Worm (Caenorhabditis elegans): ENCODE results near the gene mrpl-21.

Gene mrpl-21

ce11 chrIII:4237660-4238059, 5.7 kb downstream of the mrpl-21 start:
- TF ChIP-seq snpc-4 (tag; optimal IDR thresholded peaks at IDR 0.05) = no peak
- TF ChIP-seq bed-3 (GFP tag; optimal IDR thresholded peaks at IDR 0.05) = no peak
- no peak for TF ChIP-seq unc-39 (tag; optimal IDR thresholded peaks at IDR 0.05)
- peak; percentile 37 for TF ChIP-seq sptf-1 (tag; optimal IDR thresholded peaks at IDR 0.05)
- TF ChIP-seq nhr-2 (tag; optimal IDR thresholded peaks at IDR 0.05) = no peak
- peak; percentile 57 for TF ChIP-seq elt-1 (tag; optimal IDR thresholded peaks at IDR 0.05; ENCODE audit: borderline replicate concordance, insufficient read depth)
- no peak for TF ChIP-seq ceh-83 (GFP tag; optimal IDR thresholded peaks at IDR 0.05)
- TF ChIP-seq tbx-8 (GFP tag; optimal IDR thresholded peaks at IDR 0.05) = no peak
- TF ChIP-seq ces-1 (GFP tag; optimal IDR thresholded peaks at IDR 0.05) = peak; percentile 59
- TF ChIP-seq mls-2 (tag; optimal IDR thresholded peaks at IDR 0.05) = peak; percentile 30
- TF ChIP-seq nhr-237 (tag; optimal IDR thresholded peaks at IDR 0.05) = peak; percentile 85
- peak; percentile 84 for TF ChIP-seq unc-62 (GFP tag; optimal IDR thresholded peaks at IDR 0.05)
- peak; percentile 96 for TF ChIP-seq unc-120 (tag; optimal IDR thresholded peaks at IDR 0.05; ENCODE audit: poor library complexity, severe bottlenecking)
- TF ChIP-seq blmp-1 (tag; optimal IDR thresholded peaks at IDR 0.05) = no peak
- TF ChIP-seq cnd-1 (tag; optimal IDR thresholded peaks at IDR 0.05) = no peak
- TF ChIP-seq ceh-39 (tag; optimal IDR thresholded peaks at IDR 0.05) = no peak
- no peak for TF ChIP-seq mab-5 (tag; optimal IDR thresholded peaks at IDR 0.05)
- no peak for TF ChIP-seq sem-2 (GFP tag; optimal IDR thresholded peaks at IDR 0.05)
- TF ChIP-seq M03D4.4 (tag; optimal IDR thresholded peaks at IDR 0.05) = no peak
- TF ChIP-seq ztf-11 (tag; optimal IDR thresholded peaks at IDR 0.05) = peak; percentile 27
- peak; percentile 94 for TF ChIP-seq nhr-12 (tag; optimal IDR thresholded peaks at IDR 0.05)
- TF ChIP-seq elt-3 (tag; optimal IDR thresholded peaks at IDR 0.05) = no peak
- peak; percentile 76 for TF ChIP-seq nhr-28 (tag; optimal IDR thresholded peaks at IDR 0.05)
- TF ChIP-seq flh-1 (GFP tag; optimal IDR thresholded peaks at IDR 0.05) = no peak
- peak; percentile 92 for TF ChIP-seq pha-4 (tag; optimal IDR thresholded peaks at IDR 0.05)
- peak; percentile 59 for TF ChIP-seq zip-8 (tag; optimal IDR thresholded peaks at IDR 0.05)
- TF ChIP-seq lin-32 (GFP tag; optimal IDR thresholded peaks at IDR 0.05) = no peak
- TF ChIP-seq lsy-2 (tag; optimal IDR thresholded peaks at IDR 0.05) = peak; percentile 25
- TF ChIP-seq lin-13 (tag; optimal IDR thresholded peaks at IDR 0.05) = peak; percentile 35
- TF ChIP-seq hlh-1 (tag; optimal IDR thresholded peaks at IDR 0.05) = peak; percentile 40
- TF ChIP-seq nhr-76 (tag; optimal IDR thresholded peaks at IDR 0.05) = no peak
- peak; percentile 25 for TF ChIP-seq drap-1 (GFP tag; optimal IDR thresholded peaks at IDR 0.05)
- peak; percentile 57 for TF ChIP-seq mep-1 (tag; optimal IDR thresholded peaks at IDR 0.05)
- no peak for TF ChIP-seq ceh-43 (GFP tag; optimal IDR thresholded peaks at IDR 0.05)
- TF ChIP-seq ham-2 (GFP tag; optimal IDR thresholded peaks at IDR 0.05) = peak; percentile 77

- TF ChIP-seq ces-1 (GFP tag; optimal IDR thresholded peaks at IDR 0.05) = no peak
- TF ChIP-seq nhr-237 (tag; optimal IDR thresholded peaks at IDR 0.05) = no peak
- no peak for TF ChIP-seq snpc-4 (tag; optimal IDR thresholded peaks at IDR 0.05)
- TF ChIP-seq pha-4 (tag; optimal IDR thresholded peaks at IDR 0.05) = no peak
- peak; percentile 2 for TF ChIP-seq unc-62 (GFP tag; optimal IDR thresholded peaks at IDR 0.05)
- no peak for TF ChIP-seq lin-32 (GFP tag; optimal IDR thresholded peaks at IDR 0.05)
- TF ChIP-seq cnd-1 (tag; optimal IDR thresholded peaks at IDR 0.05) = no peak
- no peak for TF ChIP-seq sptf-1 (tag; optimal IDR thresholded peaks at IDR 0.05)
- no peak for TF ChIP-seq flh-1 (GFP tag; optimal IDR thresholded peaks at IDR 0.05)
- no peak for TF ChIP-seq mab-5 (tag; optimal IDR thresholded peaks at IDR 0.05)
- no peak for TF ChIP-seq nhr-28 (tag; optimal IDR thresholded peaks at IDR 0.05)
- no peak for TF ChIP-seq M03D4.4 (tag; optimal IDR thresholded peaks at IDR 0.05)
- no peak for TF ChIP-seq nhr-2 (tag; optimal IDR thresholded peaks at IDR 0.05)
- TF ChIP-seq nhr-12 (tag; optimal IDR thresholded peaks at IDR 0.05) = no peak
- no peak for TF ChIP-seq blmp-1 (tag; optimal IDR thresholded peaks at IDR 0.05)
- TF ChIP-seq mep-1 (tag; optimal IDR thresholded peaks at IDR 0.05) = peak; percentile 22
- TF ChIP-seq ham-2 (GFP tag; optimal IDR thresholded peaks at IDR 0.05) = no peak
- TF ChIP-seq elt-3 (tag; optimal IDR thresholded peaks at IDR 0.05) = no peak
- TF ChIP-seq lin-13 (tag; optimal IDR thresholded peaks at IDR 0.05) = peak; percentile 32
- peak; percentile 38 for TF ChIP-seq elt-1 (tag; optimal IDR thresholded peaks at IDR 0.05; ENCODE audit: borderline replicate concordance, insufficient read depth)
- TF ChIP-seq ceh-43 (GFP tag; optimal IDR thresholded peaks at IDR 0.05) = no peak
Observed at ce11 chrIII:4236178-4236577, 7.2 kb downstream of the mrpl-21 start.

DNA sequence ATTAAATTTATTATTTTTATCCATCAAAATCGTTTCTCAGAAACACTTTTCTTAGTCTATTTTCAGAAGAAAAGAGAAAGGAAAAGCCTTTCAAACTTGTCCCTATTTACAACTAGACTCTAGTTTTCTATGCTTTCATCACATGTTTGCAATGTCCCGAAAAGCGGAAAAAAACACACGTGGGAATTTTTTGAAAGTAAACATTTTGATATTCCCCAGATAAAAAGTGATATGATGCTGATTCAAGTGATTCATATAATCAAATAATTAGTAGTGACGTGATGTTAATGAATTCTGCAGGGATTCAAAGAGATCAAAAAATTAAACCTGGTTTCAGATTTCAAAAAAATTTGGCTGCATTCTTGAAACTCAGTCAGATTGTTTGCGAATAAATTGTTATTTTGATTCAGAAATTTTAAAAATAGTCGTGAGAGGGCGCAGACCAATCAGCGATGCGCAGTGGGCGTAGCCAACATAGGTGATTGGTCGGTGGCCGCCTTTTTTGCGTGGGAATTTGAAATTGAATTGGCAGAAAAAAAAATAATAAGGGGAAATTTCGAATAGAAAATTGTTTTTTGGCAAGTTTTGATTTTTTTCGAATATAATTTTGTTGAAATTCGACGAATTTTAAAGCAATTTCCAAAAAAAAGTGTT, 8.6 kb downstream of the mrpl-21 start:
- TF ChIP-seq mep-1 (tag; optimal IDR thresholded peaks at IDR 0.05) (no peak), tbx-8 (GFP tag; optimal IDR thresholded peaks at IDR 0.05) (no peak), nhr-2 (tag; optimal IDR thresholded peaks at IDR 0.05) (no peak), sptf-1 (tag; optimal IDR thresholded peaks at IDR 0.05) (no peak), ceh-43 (GFP tag; optimal IDR thresholded peaks at IDR 0.05) (no peak), lin-32 (GFP tag; optimal IDR thresholded peaks at IDR 0.05) (no peak), M03D4.4 (tag; optimal IDR thresholded peaks at IDR 0.05) (no peak), cnd-1 (tag; optimal IDR thresholded peaks at IDR 0.05) (no peak), elt-1 (tag; optimal IDR thresholded peaks at IDR 0.05; ENCODE audit: borderline replicate concordance, insufficient read depth) (no peak), hlh-1 (tag; optimal IDR thresholded peaks at IDR 0.05) (no peak), nhr-237 (tag; optimal IDR thresholded peaks at IDR 0.05) (no peak), blmp-1 (tag; optimal IDR thresholded peaks at IDR 0.05) (no peak), flh-1 (GFP tag; optimal IDR thresholded peaks at IDR 0.05) (no peak), sem-2 (GFP tag; optimal IDR thresholded peaks at IDR 0.05) (no peak), bed-3 (GFP tag; optimal IDR thresholded peaks at IDR 0.05) (no peak), drap-1 (GFP tag; optimal IDR thresholded peaks at IDR 0.05) (no peak), snpc-4 (tag; optimal IDR thresholded peaks at IDR 0.05) (no peak), ces-1 (GFP tag; optimal IDR thresholded peaks at IDR 0.05) (no peak), mls-2 (tag; optimal IDR thresholded peaks at IDR 0.05) (no peak)

Measured in whole organism, mixed stage, embryonic.